Worm (Caenorhabditis elegans) whole organism, L2 larva: ENCODE data around the gene ser-7.

Experiments
- alr-1 ChIP-seq: fragments of 150-350 bp; optimal IDR thresholded peaks from 2 replicates; lab custom pipeline; 2014; ENCODE audit warnings: missing biosample characterization, missing genetic modification characterization
- ama-1 ChIP-seq: fragments of 150-350 bp; optimal IDR thresholded peaks from 2 replicates; lab custom pipeline; 2018; ENCODE audit warnings: inconsistent platforms

- no peak for TF ChIP-seq ama-1 (lab: Kevin White, UChicago)
- no peak for TF ChIP-seq alr-1
Observed at ce11 chrX:2698197-2698800, 24.9 kb downstream of the ser-7 start.
